Worm (Caenorhabditis elegans) whole organism, late embryonic: ENCODE data around the gene T04C12.33.

Source experiments
- ceh-9 ChIP-seq: sonication (generic microtip); optimal IDR thresholded peaks from 2 replicates; lab custom pipeline; 2016; ENCODE audit warnings: mild to moderate bottlenecking, missing genetic modification characterization, inconsistent platforms, missing compliant biosample characterization
- elt-2 ChIP-seq: sonication (generic microtip); optimal IDR thresholded peaks from 2 replicates; lab custom pipeline; 2016; ENCODE audit warnings: missing genetic modification reagents, missing genetic modification characterization, missing compliant biosample characterization

- TF ChIP-seq ceh-9 (tag; lab: Kevin White, UChicago): no peak
- no peak for TF ChIP-seq elt-2
Observed at ce11 chrV:11060239-11060984, 8.4 kb downstream of the T04C12.33 start, which contains the start of gene T04C12.11.
